Fruit fly (Drosophila melanogaster) S2 (cell line): ENCODE measurements around the gene CG44001.

Experiments
- CG8478 ChIP-seq: fragments of >200 bp; optimal IDR thresholded peaks from 2 replicates; lab custom pipeline; 2018
- CTCF ChIP-seq, 2 experiments: fragments of >200 bp; optimal IDR thresholded peaks; 2 replicates each; lab custom pipeline; 2018

DNA sequence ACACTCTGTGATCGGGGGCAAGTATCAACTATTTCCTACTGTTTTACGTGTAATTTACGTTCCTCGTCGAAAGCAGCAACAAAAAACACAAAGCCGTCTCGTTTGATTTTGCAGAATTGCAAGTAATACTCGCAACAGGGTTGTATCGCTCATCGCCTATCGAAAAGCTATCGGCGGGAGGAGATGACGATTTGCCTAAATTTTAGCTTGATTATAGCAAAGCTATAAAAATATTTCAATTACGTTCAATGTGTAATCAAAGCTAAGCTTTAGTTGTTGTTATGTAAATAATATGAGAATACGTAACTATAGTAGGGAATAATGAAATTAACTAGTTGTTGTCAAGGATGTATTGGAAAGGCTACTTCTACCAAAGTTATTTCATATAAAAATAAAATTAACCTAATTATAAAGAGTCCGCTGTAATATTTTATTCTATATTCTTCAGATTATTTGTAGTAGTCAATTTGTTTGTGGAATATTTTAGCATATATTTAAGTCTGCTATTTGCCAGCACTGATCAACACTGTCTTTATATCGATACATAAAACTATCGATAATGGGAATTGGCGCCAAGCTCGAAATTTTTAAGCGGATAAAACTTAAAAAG is 16.7 kb downstream of the CG44001 start, which contains the start of gene Rpn11:
- TF ChIP-seq CTCF (optimal IDR thresholded peaks at IDR 0.05; lab: Kevin White, UChicago), result no peak
- TF ChIP-seq CG8478 (lab: Kevin White, UChicago), result no peak
